Worm (Caenorhabditis elegans): ENCODE measurements around the gene kdin-1.

- TF ChIP-seq unc-62 (GFP tag; optimal IDR thresholded peaks at IDR 0.05) (no peak), unc-120 (tag; optimal IDR thresholded peaks at IDR 0.05; ENCODE audit: poor library complexity, severe bottlenecking) (no peak), ham-2 (GFP tag; optimal IDR thresholded peaks at IDR 0.05) (no peak), mab-5 (tag; optimal IDR thresholded peaks at IDR 0.05) (no peak), mep-1 (tag; optimal IDR thresholded peaks at IDR 0.05) (no peak), nhr-12 (tag; optimal IDR thresholded peaks at IDR 0.05) (no peak), elt-3 (tag; optimal IDR thresholded peaks at IDR 0.05) (no peak), nhr-237 (tag; optimal IDR thresholded peaks at IDR 0.05) (no peak), zip-8 (tag; optimal IDR thresholded peaks at IDR 0.05) (no peak), lin-13 (tag; optimal IDR thresholded peaks at IDR 0.05) (no peak), nhr-28 (tag; optimal IDR thresholded peaks at IDR 0.05) (no peak)
These were observed 6.2 kb upstream of the kdin-1 start, which contains the start of gene hrg-6 for ce11 chrIV:11032288-11032687.
